Worm (Caenorhabditis elegans): ENCODE measurements around the gene got-2.2.

ce11 chrX:6235443-6235842 lies 5.3 kb upstream of the got-2.2 start, which contains the start of gene hsp-43:
- no peak for TF ChIP-seq nhr-11 (tag; optimal IDR thresholded peaks at IDR 0.05)
- no peak for TF ChIP-seq elt-1 (tag; optimal IDR thresholded peaks at IDR 0.05)
- TF ChIP-seq skn-1 (tag; optimal IDR thresholded peaks at IDR 0.05), result no peak
- no peak for TF ChIP-seq nhr-12 (tag; optimal IDR thresholded peaks at IDR 0.05)
- no peak for TF ChIP-seq alr-1 (tag; optimal IDR thresholded peaks at IDR 0.05)
- TF ChIP-seq lin-13 (GFP tag; optimal IDR thresholded peaks at IDR 0.05), result no peak
- TF ChIP-seq ceh-16 (tag; optimal IDR thresholded peaks at IDR 0.05), result no peak
- no peak for TF ChIP-seq crh-2 (tag; optimal IDR thresholded peaks at IDR 0.05)
- TF ChIP-seq ama-1 (optimal IDR thresholded peaks at IDR 0.05), result no peak

Measured in whole organism, L2 larva.